Worm (Caenorhabditis elegans) whole organism, L3 larva: Measurements from ENCODE around the gene E02H4.7.

Experiments
- lin-39 ChIP-seq: fragments of 150-350 bp; optimal IDR thresholded peaks from 2 replicates; lab custom pipeline; 2018; ENCODE audit warnings: missing biosample characterization, missing genetic modification reagents, missing genetic modification characterization
- lsy-12 ChIP-seq: sonication (generic microtip); optimal IDR thresholded peaks from 2 replicates; lab custom pipeline; 2016; ENCODE audit warnings: mild to moderate bottlenecking, missing genetic modification characterization, missing compliant biosample characterization
- skn-1 ChIP-seq: fragments of 150-350 bp; optimal IDR thresholded peaks from 2 replicates; lab custom pipeline; 2014; ENCODE audit warnings: missing biosample characterization, missing genetic modification characterization
- snpc-4 ChIP-seq: fragments of 150-350 bp; optimal IDR thresholded peaks from 2 replicates; lab custom pipeline; 2014; ENCODE audit warnings: missing biosample characterization, missing genetic modification characterization
- tbx-2 ChIP-seq: sonication (generic microtip); optimal IDR thresholded peaks from 2 replicates; lab custom pipeline; 2016; ENCODE audit warnings: mild to moderate bottlenecking, missing genetic modification characterization, missing compliant biosample characterization
- ztf-11 ChIP-seq: fragments of 150-350 bp; optimal IDR thresholded peaks from 2 replicates; lab custom pipeline; 2014; ENCODE audit warnings: missing biosample characterization, missing genetic modification characterization

ce11 chrX:14243345-14243961 is 12.6 kb upstream of the E02H4.7 start, which contains the start of gene K04C1.3:
- TF ChIP-seq skn-1 (tag; lab: Kevin White, UChicago): no peak
- TF ChIP-seq lsy-12 (tag; lab: Kevin White, UChicago): no peak
- TF ChIP-seq lin-39 (tag; lab: Kevin White, UChicago): no peak
- TF ChIP-seq ztf-11: no peak
- no peak for TF ChIP-seq tbx-2 (tag; lab: Kevin White, UChicago)
- TF ChIP-seq snpc-4 (tag; lab: Kevin White, UChicago): no peak
